Fruit fly (Drosophila melanogaster): ENCODE data around the gene CG9555.

CG9555 gene

dm6 chr2L:8943110-8943509 lies 48.4 kb upstream of the CG9555 start, which contains the start of gene CG9515 (continued):
- TF ChIP-seq ci (GFP tag; IDR thresholded peaks at IDR 0.05) (no peak; the same call in 2 of the 3 replicates), MBD-R2 (GFP tag; IDR thresholded peaks at IDR 0.05) (peak; percentile 82), Usf (GFP tag; optimal IDR thresholded peaks at IDR 0.05) (no peak), CG10267 (tag; optimal IDR thresholded peaks at IDR 0.05) (peak; percentile 22), CG2116 (GFP tag; optimal IDR thresholded peaks at IDR 0.05) (peak; percentile 81), CG1603 (tag; optimal IDR thresholded peaks at IDR 0.05) (peak; percentile 71), CG4854 (GFP tag; optimal IDR thresholded peaks at IDR 0.05) (no peak), zen (tag; optimal IDR thresholded peaks at IDR 0.05) (peak; percentile 49), odd (GFP tag; optimal IDR thresholded peaks at IDR 0.05) (no peak), Mad (GFP tag; optimal IDR thresholded peaks at IDR 0.05) (no peak), CG14710 (tag; optimal IDR thresholded peaks at IDR 0.05) (peak; percentile 45), CG34376 (GFP tag; optimal IDR thresholded peaks at IDR 0.05) (no peak), CG17361 (GFP tag; IDR thresholded peaks at IDR 0.05) (no peak), zfh1 (GFP tag; IDR thresholded peaks at IDR 0.05) (no peak), dan (GFP tag; IDR thresholded peaks at IDR 0.05) (no peak), toy (GFP tag; IDR thresholded peaks at IDR 0.05) (no peak), bcd (GFP tag; optimal IDR thresholded peaks at IDR 0.05) (no peak), CG1529 (GFP tag; optimal IDR thresholded peaks at IDR 0.05) (no peak), ac (GFP tag; optimal IDR thresholded peaks at IDR 0.05) (no peak), org-1 (GFP tag; optimal IDR thresholded peaks at IDR 0.05) (no peak), lmd (GFP tag; IDR thresholded peaks at IDR 0.05) (no peak), CG16815 (GFP tag; optimal IDR thresholded peaks at IDR 0.05) (no peak), cad (GFP tag; optimal IDR thresholded peaks at IDR 0.05) (no peak), Opbp (GFP tag; IDR thresholded peaks at IDR 0.05; ENCODE audit: partially characterized antibody) (peak; percentile 86), CG16863 (GFP tag; optimal IDR thresholded peaks at IDR 0.05) (no peak), hkb (optimal IDR thresholded peaks at IDR 0.05) (no peak), hkb (GFP tag; IDR thresholded peaks at IDR 0.05) (no peak), MESR4 (GFP tag; optimal IDR thresholded peaks at IDR 0.05) (peak; percentile 21), Dip2 (GFP tag; IDR thresholded peaks at IDR 0.05) (no peak), CG13424 (tag; optimal IDR thresholded peaks at IDR 0.05) (no peak), wdn (GFP tag; IDR thresholded peaks at IDR 0.05) (no peak), CG42726 (GFP tag; IDR thresholded peaks at IDR 0.05; ENCODE audit: partially characterized antibody) (peak; percentile 61; the same call in 1 of the 2 replicates), CG14965 (GFP tag; optimal IDR thresholded peaks at IDR 0.05; ENCODE audit: borderline replicate concordance) (no peak), crp (GFP tag; optimal IDR thresholded peaks at IDR 0.05) (peak; percentile 37 to 85), CG1647 (GFP tag; optimal IDR thresholded peaks at IDR 0.05) (no peak), HLH3B (GFP tag; IDR thresholded peaks at IDR 0.05) (no peak), CG3995 (GFP tag; optimal IDR thresholded peaks at IDR 0.05) (no peak), Ets97D (GFP tag; optimal IDR thresholded peaks at IDR 0.05) (peak; percentile 66), Fer3 (tag; optimal IDR thresholded peaks at IDR 0.05) (no peak), onecut (GFP tag; IDR thresholded peaks at IDR 0.05) (no peak), CG11723 (GFP tag; optimal IDR thresholded peaks at IDR 0.05) (no peak), HLHmδ (GFP tag; optimal IDR thresholded peaks at IDR 0.05) (no peak), Xbp1 (GFP tag; optimal IDR thresholded peaks at IDR 0.05) (no peak), CHES-1-like (GFP tag; optimal IDR thresholded peaks at IDR 0.05) (no peak), CG3281 (GFP tag; optimal IDR thresholded peaks at IDR 0.05) (no peak), CG30403 (GFP tag; optimal IDR thresholded peaks at IDR 0.05) (no peak), HLH54F (GFP tag; optimal IDR thresholded peaks at IDR 0.05) (no peak), Pdp1 (GFP tag; optimal IDR thresholded peaks at IDR 0.05) (peak in 1 of 2 experiments; percentile 19), NFAT (GFP tag; IDR thresholded peaks at IDR 0.05) (no peak), B-H2 (GFP tag; optimal IDR thresholded peaks at IDR 0.05) (peak; percentile 27), HmgZ (tag; optimal IDR thresholded peaks at IDR 0.05) (peak; percentile 81), oc (tag; optimal IDR thresholded peaks at IDR 0.05) (peak; percentile 4)

Data from whole organism, embryonic.